Fruit fly (Drosophila melanogaster) whole organism, prepupa: ENCODE data around the gene CG2147.
A peak's percentile ranks its signal among the peaks of the same experiment; 100 is the strongest.

Source experiments
- CG11762 ChIP-seq: fragments of 200-800 bp; sonication (Bioruptor generic); optimal IDR thresholded peaks from 3 replicates; lab custom pipeline; 2016; ENCODE audit warnings: missing biosample characterization, missing genetic modification characterization; ENCODE audit not compliant: insufficient read depth
- CG1621 ChIP-seq: fragments of 200-800 bp; sonication (Bioruptor generic); optimal IDR thresholded peaks from 3 replicates; lab custom pipeline; 2018; ENCODE audit warnings: missing biosample characterization, mild to moderate bottlenecking, missing genetic modification characterization
- CG16779 ChIP-seq: fragments of 200-800 bp; sonication (Bioruptor generic); optimal IDR thresholded peaks from 3 replicates; lab custom pipeline; 2017; ENCODE audit warnings: missing biosample characterization, mild to moderate bottlenecking, missing genetic modification characterization
- CG34406 ChIP-seq: fragments of 200-800 bp; sonication (Bioruptor generic); optimal IDR thresholded peaks from 3 replicates; lab custom pipeline; 2016; ENCODE audit warnings: missing biosample characterization, missing genetic modification characterization
- CG3919 ChIP-seq: fragments of 200-800 bp; sonication (Bioruptor generic); optimal IDR thresholded peaks from 3 replicates; lab custom pipeline; 2016; ENCODE audit warnings: missing biosample characterization, missing genetic modification characterization
- CG4318 ChIP-seq: fragments of 200-800 bp; sonication (Bioruptor generic); optimal IDR thresholded peaks from 3 replicates; lab custom pipeline; 2017; ENCODE audit warnings: missing biosample characterization, mild to moderate bottlenecking, missing genetic modification characterization
- CG6163 ChIP-seq: fragments of 200-800 bp; sonication (Bioruptor generic); IDR thresholded peaks from 3 replicates; pipeline ENCODE4 v1.3.6; 2022; ENCODE audit warnings: missing biosample characterization, missing genetic modification characterization
- CG6792 ChIP-seq: fragments of 200-800 bp; sonication (Bioruptor generic); optimal IDR thresholded peaks from 3 replicates; lab custom pipeline; 2016; ENCODE audit warnings: missing biosample characterization, missing genetic modification characterization
- CG6854 ChIP-seq: fragments of 200-800 bp; sonication (Bioruptor generic); optimal IDR thresholded peaks from 2 replicates; lab custom pipeline; 2017; ENCODE audit warnings: missing biosample characterization, mild to moderate bottlenecking, missing genetic modification characterization
- svp ChIP-seq: fragments of 200-800 bp; sonication (Bioruptor generic); peaks from one replicate; lab custom pipeline; 2016; ENCODE audit warnings: missing biosample characterization, missing genetic modification characterization

DNA sequence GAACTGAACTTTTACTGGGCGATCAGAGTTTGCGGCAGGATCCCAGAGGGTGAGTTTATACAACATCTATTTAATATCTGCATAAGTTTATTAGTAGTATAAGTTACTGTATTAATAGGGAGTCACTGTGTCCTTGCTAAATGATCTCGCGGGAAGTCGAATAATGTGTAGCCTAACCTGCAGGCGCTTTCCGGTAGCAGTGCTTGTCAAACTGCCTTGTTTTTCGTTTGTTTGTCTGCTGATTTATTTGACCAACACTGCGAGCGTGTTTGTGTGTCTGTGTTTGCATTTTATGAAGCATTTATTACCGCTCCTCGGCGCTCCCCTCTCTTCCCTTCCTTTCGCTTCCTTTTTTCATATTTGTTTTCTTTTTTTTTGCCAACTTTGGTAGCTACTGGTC is 29.9 kb upstream of the CG2147 start:
- TF ChIP-seq CG11762 (no peak), svp (no peak), CG34406 (GFP tag; lab: Kevin White, UChicago) (no peak), CG1621 (tag; lab: Kevin White, UChicago) (no peak), CG6792 (no peak), CG3919 (GFP tag; lab: Kevin White, UChicago) (no peak), CG16779 (tag; lab: Kevin White, UChicago) (no peak), CG6163 (GFP tag; lab: Robert Waterston, UW) (peak; percentile 7; the same call in 1 of the 3 replicates), CG4318 (GFP tag; lab: Kevin White, UChicago) (no peak), CG6854 (GFP tag; lab: Kevin White, UChicago) (no peak)
